Fruit fly (Drosophila melanogaster) whole organism, pupa: ENCODE measurements around the gene Spindly.

ENCODE experiments used
- CG12605 ChIP-seq: fragments of 200-800 bp; sonication (Bioruptor generic); IDR thresholded peaks from 2 replicates; pipeline ENCODE4 v1.3.6; 2022; ENCODE audit warnings: missing biosample characterization, missing genetic modification characterization
- CG15710 ChIP-seq: fragments of 200-800 bp; sonication (Bioruptor generic); optimal IDR thresholded peaks from 2 replicates; lab custom pipeline; 2018; ENCODE audit warnings: missing biosample characterization, mild to moderate bottlenecking, missing genetic modification characterization, moderate library complexity
- CG17806 ChIP-seq: fragments of 200-800 bp; sonication (Bioruptor generic); optimal IDR thresholded peaks from 2 replicates; lab custom pipeline; 2018; ENCODE audit warnings: missing biosample characterization, mild to moderate bottlenecking, missing genetic modification characterization, moderate library complexity
- CG32121 ChIP-seq: fragments of 200-800 bp; sonication (Bioruptor generic); IDR thresholded peaks from 2 replicates; pipeline ENCODE4 v1.3.6; 2022; ENCODE audit warnings: missing biosample characterization, missing genetic modification characterization
- CG34367 ChIP-seq: fragments of 200-800 bp; sonication (Bioruptor generic); optimal IDR thresholded peaks from 2 replicates; lab custom pipeline; 2018; ENCODE audit warnings: missing biosample characterization, mild to moderate bottlenecking, missing genetic modification characterization
- CG9948 ChIP-seq: fragments of 200-800 bp; sonication (Bioruptor generic); optimal IDR thresholded peaks from 2 replicates; lab custom pipeline; 2018; ENCODE audit warnings: missing biosample characterization, mild to moderate bottlenecking, missing genetic modification characterization, moderate library complexity
- D1 ChIP-seq: fragments of 200-800 bp; sonication (Bioruptor generic); optimal IDR thresholded peaks from 2 replicates; lab custom pipeline; 2018; ENCODE audit warnings: missing biosample characterization, mild to moderate bottlenecking, missing genetic modification characterization, moderate library complexity
- EcR ChIP-seq: fragments of 200-800 bp; sonication (Bioruptor generic); optimal IDR thresholded peaks from 3 replicates; lab custom pipeline; 2019; ENCODE audit warnings: missing biosample characterization, missing genetic modification characterization, mild to moderate bottlenecking, moderate library complexity, missing genetic modification reagents
- Ets98B ChIP-seq: fragments of 200-800 bp; sonication (Bioruptor generic); IDR thresholded peaks from 2 replicates; pipeline ENCODE4 v1.3.6; 2022; ENCODE audit warnings: missing biosample characterization, missing genetic modification characterization
- Pif1B ChIP-seq: fragments of 200-800 bp; sonication (Bioruptor generic); optimal IDR thresholded peaks from 3 replicates; lab custom pipeline; 2016; ENCODE audit warnings: missing biosample characterization, missing genetic modification characterization
- rn ChIP-seq: fragments of 200-800 bp; sonication (Bioruptor generic); IDR thresholded peaks from 2 replicates; pipeline ENCODE4 v1.3.6; 2022; ENCODE audit warnings: missing biosample characterization, missing genetic modification characterization

DNA sequence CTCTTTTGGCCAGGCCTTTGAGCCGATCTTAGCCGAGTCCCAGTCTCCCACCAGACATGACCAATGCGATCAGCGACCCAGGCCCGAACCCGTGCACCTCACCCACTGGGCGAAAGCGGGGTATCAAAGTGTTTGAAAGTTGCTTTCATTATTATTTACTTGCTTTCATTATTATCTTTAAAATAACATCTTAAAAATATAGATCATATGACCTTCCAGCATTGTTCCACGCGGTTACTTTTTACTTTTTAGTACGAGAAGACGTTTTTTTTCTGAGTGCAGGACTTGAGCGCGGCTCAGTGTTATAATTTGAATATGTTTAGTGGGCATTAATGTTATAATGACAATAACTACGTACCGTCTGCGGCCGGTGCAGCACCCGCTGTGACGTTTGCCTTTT is 12.9 kb upstream of the Spindly start:
- TF ChIP-seq rn (GFP tag; lab: Robert Waterston, UW) (no peak), EcR (GFP tag; lab: Kevin White, UChicago) (no peak), CG32121 (GFP tag; lab: Robert Waterston, UW) (no peak), Ets98B (GFP tag; lab: Robert Waterston, UW) (no peak), D1 (tag; lab: Kevin White, UChicago) (no peak), CG34367 (no peak), Pif1B (no peak), CG9948 (tag; lab: Kevin White, UChicago) (no peak), CG12605 (GFP tag; lab: Robert Waterston, UW) (no peak), CG17806 (no peak), CG15710 (no peak)
